Fruit fly (Drosophila melanogaster) whole organism, embryonic: Measurements from ENCODE around the gene mRpL12.

Experiments
- Adf1 ChIP-seq: fragments of 200-800 bp; sonication (Bioruptor generic); IDR thresholded peaks from 2 replicates; pipeline ENCODE4 v1.3.6; 2022; ENCODE audit warnings: missing biosample characterization, missing genetic modification characterization
- Atf6 ChIP-seq: fragments of 200-800 bp; sonication (Bioruptor generic); IDR thresholded peaks from 2 replicates; pipeline ENCODE4 v1.3.6; 2022; ENCODE audit warnings: missing biosample characterization, missing genetic modification characterization
- B-H1 ChIP-seq: fragments of 200-800 bp; sonication (Bioruptor generic); IDR thresholded peaks from 3 replicates; pipeline ENCODE4 v1.3.6; 2022; ENCODE audit warnings: missing biosample characterization, missing genetic modification characterization
- CG10654 ChIP-seq: fragments of 200-800 bp; sonication (Bioruptor generic); optimal IDR thresholded peaks from 2 replicates; lab custom pipeline; 2016; ENCODE audit warnings: missing biosample characterization, missing genetic modification characterization
- CG11723 ChIP-seq: fragments of 200-800 bp; sonication (Bioruptor generic); optimal IDR thresholded peaks from 2 replicates; lab custom pipeline; 2017; ENCODE audit warnings: missing biosample characterization, mild to moderate bottlenecking, missing genetic modification characterization
- CG12659 ChIP-seq: fragments of 200-800 bp; sonication (Bioruptor generic); optimal IDR thresholded peaks from 3 replicates; lab custom pipeline; 2017; ENCODE audit warnings: mild to moderate bottlenecking, missing biosample characterization, missing genetic modification reagents, missing genetic modification characterization
- CG14860 ChIP-seq: fragments of 200-800 bp; sonication (Bioruptor generic); IDR thresholded peaks from 3 replicates; pipeline ENCODE4 v1.3.6; 2022; ENCODE audit warnings: missing biosample characterization, missing genetic modification characterization; ENCODE audit not compliant: partially characterized antibody
- CG16815 ChIP-seq: fragments of 200-800 bp; sonication (Bioruptor generic); optimal IDR thresholded peaks from 3 replicates; lab custom pipeline; 2017; ENCODE audit warnings: missing biosample characterization, mild to moderate bottlenecking, missing genetic modification characterization
- CG31388 ChIP-seq: fragments of 200-800 bp; sonication (Bioruptor generic); optimal IDR thresholded peaks from 2 replicates; lab custom pipeline; 2016; ENCODE audit warnings: missing biosample characterization, missing genetic modification characterization
- CG33557 ChIP-seq: fragments of 200-800 bp; sonication (Bioruptor generic); optimal IDR thresholded peaks from 2 replicates; lab custom pipeline; 2019; ENCODE audit warnings: missing biosample characterization, mild to moderate bottlenecking, missing genetic modification characterization, moderate library complexity
- CG4328 ChIP-seq: fragments of 200-800 bp; sonication (Bioruptor generic); optimal IDR thresholded peaks from 3 replicates; lab custom pipeline; 2017; ENCODE audit warnings: missing biosample characterization, missing genetic modification reagents, missing genetic modification characterization
- CG4820 ChIP-seq: fragments of 200-800 bp; sonication (Bioruptor generic); optimal IDR thresholded peaks from 3 replicates; lab custom pipeline; 2016; ENCODE audit warnings: missing biosample characterization, missing genetic modification characterization
- CG6254 ChIP-seq: fragments of 200-800 bp; sonication (Bioruptor generic); optimal IDR thresholded peaks from 3 replicates; lab custom pipeline; 2017; ENCODE audit warnings: mild to moderate bottlenecking, missing biosample characterization, missing genetic modification reagents, missing genetic modification characterization
- CG8290 ChIP-seq, 3 experiments: fragments of 200-800 bp; sonication (Bioruptor generic); optimal IDR thresholded peaks; 2 replicates each; lab custom pipeline; 2016 to 2019; ENCODE audit warnings: missing biosample characterization in 3 of 3, missing genetic modification characterization in 3 of 3, mild to moderate bottlenecking in 2 of 3, moderate library complexity in 1 of 3
- CHES-1-like ChIP-seq: fragments of 200-800 bp; sonication (Bioruptor generic); optimal IDR thresholded peaks from 2 replicates; lab custom pipeline; 2016; ENCODE audit warnings: missing biosample characterization, missing genetic modification characterization
- CrebB ChIP-seq: fragments of 200-800 bp; sonication (Bioruptor generic); optimal IDR thresholded peaks from 3 replicates; lab custom pipeline; 2018; ENCODE audit warnings: missing biosample characterization, mild to moderate bottlenecking, missing genetic modification characterization
- Dbx ChIP-seq: fragments of 200-800 bp; sonication (Bioruptor generic); IDR thresholded peaks from 3 replicates; pipeline ENCODE4 v1.3.6; 2022; ENCODE audit warnings: missing biosample characterization, missing genetic modification characterization
- Deaf1 ChIP-seq: fragments of 200-800 bp; optimal IDR thresholded peaks from 3 replicates; lab custom pipeline; 2019; ENCODE audit warnings: missing biosample characterization, mild to moderate bottlenecking, missing genetic modification characterization, moderate library complexity
- Ets65A ChIP-seq: fragments of 200-800 bp; sonication (Bioruptor generic); peaks from one replicate; lab custom pipeline; 2016; ENCODE audit warnings: missing biosample characterization, missing genetic modification characterization
- Fer3 ChIP-seq: fragments of 200-800 bp; sonication (Bioruptor generic); optimal IDR thresholded peaks from 2 replicates; lab custom pipeline; 2018; ENCODE audit warnings: missing biosample characterization, mild to moderate bottlenecking, missing genetic modification characterization, moderate library complexity
- GATAe ChIP-seq: fragments of 200-800 bp; sonication (Bioruptor generic); conservative IDR thresholded peaks from 2 replicates; pipeline ENCODE4 v1.3.6; 2022; ENCODE audit warnings: missing biosample characterization, missing genetic modification characterization
- HLHmδ ChIP-seq: fragments of 200-800 bp; sonication (Bioruptor generic); optimal IDR thresholded peaks from 2 replicates; lab custom pipeline; 2018; ENCODE audit warnings: missing biosample characterization, mild to moderate bottlenecking, missing genetic modification characterization, moderate library complexity
- HmgD ChIP-seq: fragments of 200-800 bp; sonication (Bioruptor generic); optimal IDR thresholded peaks from 3 replicates; lab custom pipeline; 2016; ENCODE audit warnings: missing biosample characterization, missing genetic modification characterization
- HmgZ ChIP-seq: fragments of 200-800 bp; sonication (Bioruptor generic); optimal IDR thresholded peaks from 2 replicates; lab custom pipeline; 2018; ENCODE audit warnings: missing biosample characterization, mild to moderate bottlenecking, missing genetic modification characterization
- MBD-R2 ChIP-seq: fragments of 200-800 bp; sonication (Bioruptor generic); IDR thresholded peaks from 2 replicates; pipeline ENCODE4 v1.3.6; 2022; ENCODE audit warnings: missing biosample characterization, missing genetic modification characterization
- MESR4 ChIP-seq: fragments of 200-800 bp; sonication (Bioruptor generic); optimal IDR thresholded peaks from 2 replicates; lab custom pipeline; 2018; ENCODE audit warnings: missing biosample characterization, mild to moderate bottlenecking, missing genetic modification characterization, moderate library complexity
- MTF-1 ChIP-seq: fragments of 200-800 bp; sonication (Bioruptor generic); optimal IDR thresholded peaks from 2 replicates; lab custom pipeline; 2018; ENCODE audit warnings: missing biosample characterization, mild to moderate bottlenecking, missing genetic modification characterization, borderline replicate concordance
- Meics ChIP-seq: fragments of 200-800 bp; sonication (Bioruptor generic); optimal IDR thresholded peaks from 2 replicates; lab custom pipeline; 2017; ENCODE audit warnings: missing biosample characterization, mild to moderate bottlenecking, missing genetic modification characterization
- Rx ChIP-seq: fragments of 200-800 bp; sonication (Bioruptor generic); IDR thresholded peaks from 2 replicates; pipeline ENCODE4 v1.3.6; 2022; ENCODE audit warnings: missing biosample characterization, missing genetic modification characterization
- ara ChIP-seq: fragments of 200-800 bp; sonication (Bioruptor generic); IDR thresholded peaks from 2 replicates; pipeline ENCODE4 v1.3.6; 2022; ENCODE audit warnings: missing biosample characterization, missing genetic modification characterization
- bcd ChIP-seq: fragments of 200-800 bp; sonication (Bioruptor generic); optimal IDR thresholded peaks from 2 replicates; lab custom pipeline; 2017; ENCODE audit warnings: missing biosample characterization, mild to moderate bottlenecking, missing genetic modification characterization
- cad ChIP-seq: fragments of >200 bp; optimal IDR thresholded peaks from 2 replicates; lab custom pipeline; 2017; ENCODE audit warnings: missing biosample characterization, missing genetic modification characterization
- en ChIP-seq: fragments of 200-800 bp; sonication (Bioruptor generic); optimal IDR thresholded peaks from 2 replicates; lab custom pipeline; 2016; ENCODE audit warnings: missing biosample characterization, missing genetic modification characterization
- grau ChIP-seq: fragments of 200-800 bp; optimal IDR thresholded peaks from 3 replicates; lab custom pipeline; 2019; ENCODE audit warnings: missing biosample characterization, mild to moderate bottlenecking, missing genetic modification characterization, moderate library complexity
- insv ChIP-seq, 2 experiments: fragments of 200-800 bp; sonication (Bioruptor generic); optimal IDR thresholded peaks; 3 replicates each; lab custom pipeline; 2016 to 2018; ENCODE audit warnings: missing biosample characterization in 2 of 2, missing genetic modification characterization in 2 of 2
- mirr ChIP-seq: fragments of 200-800 bp; sonication (Bioruptor generic); optimal IDR thresholded peaks from 3 replicates; lab custom pipeline; 2018; ENCODE audit warnings: missing biosample characterization, mild to moderate bottlenecking, missing genetic modification characterization
- pan ChIP-seq, 4 experiments: fragments of >200 bp in 3 of 4; fragments of 200-800 bp in 1 of 4; sonication (Bioruptor generic) in 1 of 4; optimal IDR thresholded peaks in 3 of 4; IDR thresholded peaks in 1 of 4; 2 replicates each; pipeline versions ENCODE4 v1.3.6 to Lab custom; 2017 to 2022; ENCODE audit warnings: missing biosample characterization in 2 of 4, missing genetic modification characterization in 2 of 4, mixed read lengths in 1 of 4
- pita ChIP-seq: fragments of 200-800 bp; sonication (Bioruptor generic); optimal IDR thresholded peaks from 2 replicates; lab custom pipeline; 2017; ENCODE audit warnings: missing biosample characterization, mild to moderate bottlenecking, missing genetic modification characterization
- sisA ChIP-seq: fragments of 200-800 bp; sonication (Bioruptor generic); IDR thresholded peaks from 2 replicates; pipeline ENCODE4 v1.3.6; 2022; ENCODE audit warnings: missing biosample characterization, missing genetic modification characterization
- slou ChIP-seq: fragments of 200-800 bp; sonication (Bioruptor generic); optimal IDR thresholded peaks from 3 replicates; lab custom pipeline; 2016; ENCODE audit warnings: missing biosample characterization, missing genetic modification characterization
- tio ChIP-seq: fragments of 200-800 bp; sonication (Bioruptor generic); optimal IDR thresholded peaks from 2 replicates; lab custom pipeline; 2017; ENCODE audit warnings: missing biosample characterization, missing genetic modification characterization, inconsistent platforms
- tll ChIP-seq, 2 experiments: fragments of 200-800 bp in 1 of 2; fragments of >200 bp in 1 of 2; sonication (Bioruptor generic) in 1 of 2; optimal IDR thresholded peaks; 2 replicates each; lab custom pipeline; 2017 to 2019; ENCODE audit warnings: missing biosample characterization in 2 of 2, missing genetic modification characterization in 2 of 2, mild to moderate bottlenecking in 1 of 2, moderate library complexity in 1 of 2
- toy ChIP-seq: fragments of 200-800 bp; sonication (Bioruptor generic); IDR thresholded peaks from 2 replicates; pipeline ENCODE4 v1.3.6; 2022; ENCODE audit warnings: missing biosample characterization, missing genetic modification characterization
- ttk ChIP-seq: fragments of 200-800 bp; sonication (Bioruptor generic); IDR thresholded peaks from 2 replicates; pipeline ENCODE4 v2.1.2; 2022; ENCODE audit warnings: missing biosample characterization, missing genetic modification characterization
- tup ChIP-seq: fragments of 200-800 bp; sonication (Bioruptor generic); optimal IDR thresholded peaks from 2 replicates; lab custom pipeline; 2016; ENCODE audit warnings: missing biosample characterization, mild to moderate bottlenecking, missing genetic modification characterization, moderate library complexity
- wek ChIP-seq: fragments of 200-800 bp; sonication (Bioruptor generic); optimal IDR thresholded peaks from 3 replicates; lab custom pipeline; 2018; ENCODE audit warnings: missing biosample characterization, mild to moderate bottlenecking, missing genetic modification characterization, moderate library complexity
- z ChIP-seq: fragments of 200-800 bp; sonication (Bioruptor generic); IDR thresholded peaks from 3 replicates; pipeline ENCODE4 v1.3.6; 2022; ENCODE audit warnings: missing biosample characterization, missing genetic modification characterization

The mRpL12 gene

dm6 chr3L:8974478-8975477 lies 18.2 kb downstream of the mRpL12 start, which contains the start of the genes pix and Srp68 (continued):
- peak; percentile 45 for TF ChIP-seq CHES-1-like
- peak; percentile 67; the same call in 1 of the 3 replicates for TF ChIP-seq Dbx
- no peak for TF ChIP-seq cad (GFP tag; lab: Kevin White, UChicago)
- TF ChIP-seq slou (GFP tag; lab: Kevin White, UChicago): peak; percentile 57
- no peak for TF ChIP-seq wek (GFP tag; lab: Kevin White, UChicago)
- TF ChIP-seq HmgD: no peak
- peak; percentile 72 for TF ChIP-seq MBD-R2
- peak; percentile 82 for TF ChIP-seq CG12659 (GFP tag; lab: Kevin White, UChicago)
- peak; percentile 43 for TF ChIP-seq HmgZ
- no peak for TF ChIP-seq mirr (GFP tag; lab: Kevin White, UChicago)
- no peak for TF ChIP-seq B-H1
- TF ChIP-seq CG6254: no peak
- peak; percentile 37 for TF ChIP-seq CG4820 (GFP tag; lab: Kevin White, UChicago)
- TF ChIP-seq sisA (GFP tag; lab: Robert Waterston, UW): peak; percentile 26; the same call in 1 of the 2 replicates
- TF ChIP-seq CG11723 (GFP tag; lab: Kevin White, UChicago): no peak
- no peak for TF ChIP-seq CrebB (tag; lab: Kevin White, UChicago)
- no peak for TF ChIP-seq tio (GFP tag; lab: Kevin White, UChicago)
- TF ChIP-seq CG16815: peak; percentile 47
- TF ChIP-seq pan (optimal IDR thresholded peaks at IDR 0.05; lab: Kevin White, UChicago): no peak
- no peak for TF ChIP-seq pan (GFP tag; optimal IDR thresholded peaks at IDR 0.05 in 1 of 2, IDR thresholded peaks at IDR 0.05 in 1 of 2)
- peak; percentile 27 for TF ChIP-seq CG10654 (GFP tag; lab: Kevin White, UChicago)
- no peak for TF ChIP-seq toy (GFP tag; lab: Robert Waterston, UW)
- no peak for TF ChIP-seq Rx (GFP tag; lab: Robert Waterston, UW)
- TF ChIP-seq ara: no peak
- TF ChIP-seq CG31388 (GFP tag; lab: Kevin White, UChicago): no peak
- TF ChIP-seq MESR4 (GFP tag; lab: Kevin White, UChicago): peak; percentile 93
- no peak for TF ChIP-seq pita
- no peak; the same call in 1 of the 2 replicates for TF ChIP-seq ttk
- TF ChIP-seq z (GFP tag; lab: Robert Waterston, UW): no peak
- TF ChIP-seq Adf1: no peak
- TF ChIP-seq Atf6 (GFP tag; lab: Robert Waterston, UW): no peak
- TF ChIP-seq tup (GFP tag; lab: Kevin White, UChicago): no peak
- TF ChIP-seq Meics: no peak
- TF ChIP-seq CG33557 (GFP tag; lab: Kevin White, UChicago): peak; percentile 75
- TF ChIP-seq bcd: peak; percentile 51
- TF ChIP-seq CG4328: peak; percentile 64
- TF ChIP-seq HLHmδ (GFP tag; lab: Kevin White, UChicago): no peak
- TF ChIP-seq en (GFP tag; lab: Kevin White, UChicago): no peak
- peak; percentile 53 for TF ChIP-seq CG8290 (GFP tag; optimal IDR thresholded peaks at IDR 0.05; lab: Kevin White, UChicago)
- peak in 1 of 2 experiments; percentile 39 for TF ChIP-seq CG8290 (tag; optimal IDR thresholded peaks at IDR 0.05; lab: Kevin White, UChicago)
- peak; percentile 80 for TF ChIP-seq CG14860 (GFP tag; lab: Robert Waterston, UW)
- TF ChIP-seq insv (GFP tag; optimal IDR thresholded peaks at IDR 0.05; lab: Kevin White, UChicago): peak in 1 of 2 experiments; percentile 9
- peak; percentile 92 for TF ChIP-seq Ets65A
- TF ChIP-seq GATAe (GFP tag; lab: Robert Waterston, UW): no peak
- no peak for TF ChIP-seq MTF-1 (GFP tag; lab: Kevin White, UChicago)
- TF ChIP-seq Fer3 (tag; lab: Kevin White, UChicago): peak; percentile 47
- TF ChIP-seq tll (GFP tag; optimal IDR thresholded peaks at IDR 0.05; lab: Kevin White, UChicago): no peak
- peak; percentile 78 for TF ChIP-seq grau (tag; lab: Kevin White, UChicago)
- no peak for TF ChIP-seq Deaf1 (tag; lab: Kevin White, UChicago)
